Fruit fly (Drosophila melanogaster): ENCODE data around the gene plh.

DNA sequence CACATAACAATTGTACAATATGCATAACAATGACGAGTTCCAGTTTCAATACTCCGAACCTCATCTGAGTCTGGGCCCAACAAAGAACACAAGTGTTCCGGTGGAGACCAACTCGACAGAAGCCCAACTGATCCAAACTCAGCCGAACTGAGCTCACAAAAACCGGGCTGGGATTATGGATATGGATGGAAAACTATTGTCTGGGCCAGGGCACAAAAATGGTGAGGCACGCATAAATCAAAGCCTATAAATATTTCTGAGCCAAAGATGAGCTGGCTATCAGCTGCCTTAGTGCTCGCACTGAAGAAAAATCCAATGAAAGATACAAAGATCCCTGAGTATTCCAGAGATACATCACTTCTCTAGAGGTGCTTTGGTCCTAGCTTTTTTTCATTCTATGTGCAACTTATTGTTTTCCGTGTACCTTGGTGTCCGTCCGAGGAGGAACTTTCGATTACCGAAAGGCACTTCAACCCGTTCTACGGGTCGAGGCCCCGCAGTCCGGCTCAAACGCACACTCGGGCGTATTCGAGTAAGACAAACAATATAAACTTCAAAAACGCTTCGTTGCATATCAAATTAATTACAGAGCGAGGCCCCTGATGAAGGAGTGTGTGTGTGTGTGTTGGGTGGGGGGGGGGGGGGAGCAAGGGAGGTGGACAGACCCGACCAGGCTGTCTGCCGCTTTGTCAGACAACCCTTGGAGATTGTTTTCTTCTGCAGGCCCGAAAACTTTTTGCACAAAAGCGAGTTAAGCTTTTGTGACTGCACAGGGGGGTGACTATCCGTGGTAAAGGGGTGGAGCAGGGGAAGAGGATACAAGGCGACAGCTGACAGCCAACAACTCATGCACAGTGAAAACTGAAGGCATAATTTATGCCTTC lies 12.9 kb upstream of the plh start:
- no peak for TF ChIP-seq pan (optimal IDR thresholded peaks at IDR 0.05)
- no peak for TF ChIP-seq Dll (optimal IDR thresholded peaks at IDR 0.05)
- no peak for TF ChIP-seq psq (optimal IDR thresholded peaks at IDR 0.05)
- TF ChIP-seq EcR (GFP tag; optimal IDR thresholded peaks at IDR 0.05), result no peak
- TF ChIP-seq usp (GFP tag; optimal IDR thresholded peaks at IDR 0.05), result no peak
- TF ChIP-seq CG8478 (optimal IDR thresholded peaks at IDR 0.05), result no peak

Data from whole organism.